Worm (Caenorhabditis elegans): ENCODE results near the gene C50A2.3.

ce11 chrIV:1155206-1155605, 2.6 kb downstream of the C50A2.3 start:
- no peak for TF ChIP-seq aly-2 (tag; optimal IDR thresholded peaks at IDR 0.05)
- TF ChIP-seq ama-1 (optimal IDR thresholded peaks at IDR 0.05), result no peak
- no peak for TF ChIP-seq ztf-11 (tag; optimal IDR thresholded peaks at IDR 0.05)
- no peak for TF ChIP-seq nhr-237 (tag; optimal IDR thresholded peaks at IDR 0.05)
